Fruit fly (Drosophila melanogaster): ENCODE data around the gene Trp1.

The Trp1 gene

dm6 chr2L:10009800-10010658 is 848 bp downstream of the Trp1 start (continued):
- TF ChIP-seq nom (GFP tag; optimal IDR thresholded peaks at IDR 0.05) (peak; percentile 98), HmgZ (tag; optimal IDR thresholded peaks at IDR 0.05) (peak; percentile 98), cwo (GFP tag; optimal IDR thresholded peaks at IDR 0.05) (peak; percentile 94), CG9437 (GFP tag; optimal IDR thresholded peaks at IDR 0.05) (peak; percentile 75), ato (GFP tag; IDR thresholded peaks at IDR 0.05; ENCODE audit: partially characterized antibody) (no peak), Stat92E (GFP tag; optimal IDR thresholded peaks at IDR 0.05) (peak in 1 of 3 experiments; percentile 83), CG2116 (GFP tag; optimal IDR thresholded peaks at IDR 0.05) (peak; percentile 62), CG2889 (GFP tag; IDR thresholded peaks at IDR 0.05) (peak; percentile 97), Dip3 (GFP tag; optimal IDR thresholded peaks at IDR 0.05) (peak; percentile 98), CHES-1-like (GFP tag; optimal IDR thresholded peaks at IDR 0.05) (peak; percentile 98), so (GFP tag; IDR thresholded peaks at IDR 0.05) (peak; percentile 97), maf-S (GFP tag; optimal IDR thresholded peaks at IDR 0.05) (peak; percentile 97), dati (GFP tag; IDR thresholded peaks at IDR 0.05) (peak; percentile 89), pum (GFP tag; optimal IDR thresholded peaks at IDR 0.05) (peak; percentile 97), CG4617 (GFP tag; optimal IDR thresholded peaks at IDR 0.05; ENCODE audit: borderline replicate concordance) (peak; percentile 92), Optix (GFP tag; IDR thresholded peaks at IDR 0.05) (peak; percentile 97), CG1832 (GFP tag; optimal IDR thresholded peaks at IDR 0.05) (peak; percentile 83), tll (GFP tag; optimal IDR thresholded peaks at IDR 0.05) (no peak), al (GFP tag; IDR thresholded peaks at IDR 0.05) (peak; percentile 98), tin (GFP tag; optimal IDR thresholded peaks at IDR 0.05) (peak; percentile 97), Tbp (GFP tag; optimal IDR thresholded peaks at IDR 0.05) (no peak), wdn (GFP tag; IDR thresholded peaks at IDR 0.05) (peak; percentile 98), CG3163 (GFP tag; optimal IDR thresholded peaks at IDR 0.05) (peak; percentile 91), CG30403 (GFP tag; optimal IDR thresholded peaks at IDR 0.05) (peak; percentile 98), sc (optimal IDR thresholded peaks at IDR 0.05) (no peak), sc (GFP tag; optimal IDR thresholded peaks at IDR 0.05) (peak; percentile 85), dysf (GFP tag; IDR thresholded peaks at IDR 0.05) (peak; percentile 98), CG4424 (GFP tag; optimal IDR thresholded peaks at IDR 0.05) (peak; percentile 95), nerfin-2 (GFP tag; IDR thresholded peaks at IDR 0.05; ENCODE audit: partially characterized antibody) (no peak), sima (GFP tag; optimal IDR thresholded peaks at IDR 0.05) (peak; percentile 89), Ada2b (GFP tag; IDR thresholded peaks at IDR 0.05) (peak; percentile 98), CG2129 (GFP tag; IDR thresholded peaks at IDR 0.05; ENCODE audit: partially characterized antibody) (no peak), dmrt99B (tag; optimal IDR thresholded peaks at IDR 0.05) (peak; percentile 96), nau (GFP tag; optimal IDR thresholded peaks at IDR 0.05) (peak; percentile 92), row (GFP tag; IDR thresholded peaks at IDR 0.05) (peak; percentile 98), CG7839 (tag; optimal IDR thresholded peaks at IDR 0.05) (peak; percentile 97), cad (GFP tag; optimal IDR thresholded peaks at IDR 0.05) (no peak), esg (GFP tag; conservative IDR thresholded peaks at IDR 0.05) (peak; percentile 92), cas (GFP tag; IDR thresholded peaks at IDR 0.05) (peak; percentile 97), Sry-δ (GFP tag; optimal IDR thresholded peaks at IDR 0.05) (peak; percentile 71), caup (GFP tag; optimal IDR thresholded peaks at IDR 0.05; ENCODE audit: severe bottlenecking) (peak; percentile 97), gt (GFP tag; IDR thresholded peaks at IDR 0.05) (peak; percentile 90), CG12659 (GFP tag; optimal IDR thresholded peaks at IDR 0.05) (peak; percentile 97), ranshi (GFP tag; IDR thresholded peaks at IDR 0.05) (peak; percentile 98), CG11695 (GFP tag; IDR thresholded peaks at IDR 0.05) (peak; percentile 95), CG14860 (GFP tag; IDR thresholded peaks at IDR 0.05; ENCODE audit: partially characterized antibody) (no peak), crol (GFP tag; IDR thresholded peaks at IDR 0.05) (no peak; the same call in none of the 2 replicates), run (tag; optimal IDR thresholded peaks at IDR 0.05) (peak; percentile 89), tx (GFP tag; optimal IDR thresholded peaks at IDR 0.05) (peak; percentile 97)
